Worm (Caenorhabditis elegans): ENCODE data around the gene idpp-4.

- no peak for TF ChIP-seq C38D4.7 (GFP tag; optimal IDR thresholded peaks at IDR 0.05)
- TF ChIP-seq ama-1 (optimal IDR thresholded peaks at IDR 0.05) = no peak
- TF ChIP-seq ceh-14 (tag; optimal IDR thresholded peaks at IDR 0.05) = no peak
- no peak for TF ChIP-seq zip-5 (tag; optimal IDR thresholded peaks at IDR 0.05)
- TF ChIP-seq sox-4 (tag; optimal IDR thresholded peaks at IDR 0.05) = no peak
- TF ChIP-seq elt-2 (tag; optimal IDR thresholded peaks at IDR 0.05) = no peak
These were observed 41.7 kb upstream of the idpp-4 start, which contains the start of gene ZK971.1 for ce11 chrII:10279561-10279960.

All from whole organism, late embryonic.